Fruit fly (Drosophila melanogaster) S2 (cell line): ENCODE measurements around the gene mib1.

ENCODE experiments used
- CG8478 ChIP-seq: fragments of >200 bp; optimal IDR thresholded peaks from 2 replicates; lab custom pipeline; 2018
- CTCF ChIP-seq, 2 experiments: fragments of >200 bp; optimal IDR thresholded peaks; 2 replicates each; lab custom pipeline; 2018

Gene mib1

DNA sequence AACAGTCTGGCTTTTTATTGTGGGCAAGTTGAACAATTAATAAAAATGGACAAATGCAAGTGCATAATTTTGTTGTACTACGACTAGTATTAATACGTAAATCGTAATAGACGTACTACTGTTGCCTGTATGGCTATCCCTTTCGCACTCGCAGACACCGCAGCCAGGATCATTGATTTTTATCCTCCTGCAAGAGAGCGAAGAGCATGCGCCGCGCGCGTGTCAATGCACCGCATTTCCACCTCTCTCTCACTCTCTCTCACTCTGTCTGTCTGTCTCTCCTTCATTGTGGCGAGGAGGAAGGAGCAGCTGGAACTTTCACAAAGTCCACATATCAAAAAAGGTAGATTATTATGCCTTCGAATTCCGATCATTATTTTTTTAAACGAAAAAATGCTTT, 35.5 kb upstream of the mib1 start:
- TF ChIP-seq CG8478 (lab: Kevin White, UChicago) (no peak), CTCF (optimal IDR thresholded peaks at IDR 0.05; lab: Kevin White, UChicago) (no peak)

DNA sequence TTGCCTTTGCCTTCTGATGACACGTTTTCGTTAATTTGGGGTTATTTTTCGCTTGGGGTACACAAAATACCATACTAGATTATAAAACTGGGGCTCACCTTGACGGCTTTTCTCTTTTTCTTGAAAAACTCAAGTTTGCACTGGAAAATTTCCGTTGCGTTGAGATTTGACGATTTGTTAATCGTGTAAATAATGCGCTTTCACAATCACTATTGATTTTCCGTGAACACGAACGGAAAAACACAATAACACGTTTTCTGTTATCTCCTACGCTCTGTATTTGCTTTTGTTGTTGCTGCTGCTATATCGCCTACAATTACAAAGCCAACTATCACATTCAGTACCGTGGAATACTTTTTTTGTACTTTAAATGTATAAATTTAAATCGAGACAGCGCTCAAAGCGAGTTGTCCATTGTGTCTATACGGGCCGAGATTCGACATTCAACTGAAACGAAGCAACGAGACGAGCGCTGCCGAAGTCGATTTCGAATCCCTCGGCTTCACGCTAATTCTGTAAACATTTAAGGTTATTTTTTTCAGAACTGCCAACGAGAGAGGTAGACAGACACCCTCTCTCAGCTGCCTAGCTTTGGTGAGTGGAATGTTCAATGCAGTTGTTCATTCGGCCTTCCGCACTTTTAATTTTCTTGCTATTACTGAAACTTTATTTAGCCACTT, 34.9 kb upstream of the mib1 start:
- TF ChIP-seq CTCF (optimal IDR thresholded peaks at IDR 0.05; lab: Kevin White, UChicago) (no peak), CG8478 (lab: Kevin White, UChicago) (no peak)

DNA sequence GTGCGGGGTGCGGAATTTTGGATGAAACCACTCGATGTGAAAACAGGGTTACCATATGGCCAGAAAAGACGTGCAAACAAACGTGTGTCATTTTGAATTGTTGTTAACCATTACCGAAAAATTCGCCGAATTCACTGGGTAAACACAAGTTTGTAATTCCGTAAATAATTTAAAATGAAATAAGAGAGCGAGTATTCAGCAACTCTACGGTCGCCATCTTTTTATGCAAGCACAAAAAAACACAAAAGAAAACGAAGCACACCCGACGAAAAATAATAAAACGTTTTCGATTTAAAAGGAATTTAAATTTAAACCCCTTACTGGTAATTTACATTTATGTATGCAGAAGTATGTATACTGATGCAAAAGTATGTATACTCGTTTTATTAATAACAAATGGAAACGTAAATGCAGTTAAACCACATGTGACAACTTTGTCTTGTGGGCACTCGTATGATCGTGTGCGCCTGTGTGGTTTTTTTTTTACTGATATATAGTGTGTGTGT, 34.3 kb upstream of the mib1 start:
- no peak for TF ChIP-seq CTCF (optimal IDR thresholded peaks at IDR 0.05; lab: Kevin White, UChicago)
- TF ChIP-seq CG8478 (lab: Kevin White, UChicago) = no peak

DNA sequence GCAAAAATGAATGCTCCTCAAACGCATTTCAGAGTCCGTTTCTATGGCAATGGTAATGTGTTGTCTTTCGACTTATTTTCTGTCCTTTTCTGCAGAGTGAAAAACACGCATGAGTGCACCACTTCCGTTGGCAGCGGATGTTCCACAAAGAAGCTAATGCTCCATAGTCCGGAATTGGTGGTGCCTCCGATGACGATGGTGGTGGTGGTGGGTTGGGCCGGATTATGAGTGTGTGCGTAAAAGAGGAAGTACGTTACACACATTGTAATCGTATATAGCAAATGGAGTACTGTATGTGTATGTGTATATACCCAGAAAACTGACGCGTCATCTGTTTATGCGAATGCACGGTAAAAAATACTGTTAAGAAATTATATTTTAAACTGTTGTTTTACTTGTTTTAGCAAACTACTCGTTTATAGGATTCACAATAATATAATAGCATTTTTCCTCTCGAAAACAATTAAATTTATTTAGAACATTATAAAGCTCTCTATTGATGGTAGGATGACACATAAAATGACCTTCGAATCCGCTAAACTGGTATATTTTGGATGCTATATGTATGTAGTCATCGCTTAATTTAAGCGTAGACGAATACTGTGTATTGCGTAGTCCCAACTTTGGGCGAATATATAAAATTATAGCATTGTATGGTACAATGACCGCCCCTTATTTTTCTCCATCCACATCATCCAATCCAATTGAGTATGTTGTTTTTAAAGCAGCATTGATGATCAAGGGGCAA, 33.6 kb upstream of the mib1 start:
- TF ChIP-seq CG8478 (lab: Kevin White, UChicago) (no peak), CTCF (optimal IDR thresholded peaks at IDR 0.05; lab: Kevin White, UChicago) (no peak)

DNA sequence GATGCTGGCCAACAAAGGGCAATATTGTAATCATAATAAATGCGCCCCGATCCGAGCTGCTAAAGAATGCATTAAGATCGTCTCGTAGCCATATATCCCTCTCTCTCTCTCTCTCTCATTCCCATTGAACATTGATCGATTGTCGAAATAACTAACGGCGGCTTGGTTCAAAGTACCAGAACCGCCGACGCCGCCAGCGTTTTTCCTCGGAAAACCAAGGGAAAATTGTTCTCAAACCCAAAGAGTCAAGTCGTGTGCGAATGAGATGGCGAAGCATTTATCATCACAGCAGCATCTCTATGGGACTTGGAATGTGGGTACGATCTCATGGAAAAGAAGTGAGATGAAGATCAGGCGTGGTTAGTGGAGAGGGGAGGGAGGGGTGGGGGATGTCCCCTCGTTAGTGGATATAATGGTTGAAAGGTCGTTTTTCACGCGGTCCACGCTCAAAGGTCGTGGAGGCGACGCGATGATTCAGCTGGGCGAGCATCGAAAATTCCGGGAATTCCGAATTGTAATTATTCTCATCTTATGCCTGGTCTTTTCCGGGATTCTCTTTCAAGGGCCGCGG, 32.3 kb upstream of the mib1 start:
- TF ChIP-seq CG8478 (lab: Kevin White, UChicago) = no peak
- no peak for TF ChIP-seq CTCF (optimal IDR thresholded peaks at IDR 0.05; lab: Kevin White, UChicago)

DNA sequence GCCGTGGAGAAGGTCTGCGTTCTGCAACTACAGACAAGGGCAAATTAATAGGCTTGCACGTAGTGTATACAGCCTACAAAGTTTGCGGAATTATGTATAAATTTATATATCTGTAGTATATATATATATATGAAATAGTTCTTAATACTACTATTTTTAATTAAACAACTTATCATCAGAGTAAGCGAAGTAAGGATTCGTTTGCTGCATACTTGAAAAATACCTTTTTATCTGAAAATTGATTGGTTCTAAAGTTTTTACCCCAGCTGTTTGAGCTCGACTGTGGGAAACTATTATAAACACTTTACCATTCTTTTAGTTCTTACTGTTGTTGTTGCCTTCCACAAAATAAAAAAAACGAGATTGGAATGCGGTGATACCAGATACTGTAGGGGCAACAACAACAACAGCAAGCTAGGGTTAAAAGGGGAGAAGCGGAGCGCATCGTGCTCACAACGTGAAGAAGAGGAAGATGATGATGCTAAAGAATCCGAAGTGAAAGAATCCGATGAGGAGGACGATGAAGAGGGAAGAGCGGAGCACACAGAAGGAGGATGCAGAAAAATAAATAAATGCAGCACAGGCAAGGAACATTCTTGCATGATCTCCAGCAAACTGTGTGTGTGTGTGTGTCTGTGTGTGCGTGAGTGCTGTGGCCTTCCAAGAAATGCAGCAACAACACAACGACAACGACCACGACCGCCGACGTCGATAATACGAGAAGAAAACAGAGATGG, 31.6 kb upstream of the mib1 start:
- TF ChIP-seq CG8478 (lab: Kevin White, UChicago) (no peak), CTCF (optimal IDR thresholded peaks at IDR 0.05; lab: Kevin White, UChicago) (no peak)

DNA sequence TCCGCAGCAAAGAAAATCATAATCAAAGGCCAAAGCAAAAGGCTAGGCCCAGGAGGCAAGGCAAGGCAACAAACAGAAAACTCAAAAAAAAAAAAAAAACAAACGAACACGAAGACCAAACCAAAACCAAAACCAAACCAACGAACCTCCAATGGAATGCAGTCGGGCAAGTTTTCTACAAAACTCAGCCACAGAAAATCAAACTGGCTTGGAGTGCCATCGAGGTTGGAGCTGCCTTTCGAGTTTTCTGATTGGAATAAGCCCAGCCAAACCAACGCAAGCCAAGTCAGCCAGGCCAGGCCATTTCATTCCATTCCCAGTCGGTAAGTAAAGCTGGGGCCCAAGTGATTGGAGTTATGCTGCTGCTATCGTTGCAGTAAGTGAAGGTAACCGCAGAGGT, 31.0 kb upstream of the mib1 start:
- no peak for TF ChIP-seq CG8478 (lab: Kevin White, UChicago)
- no peak for TF ChIP-seq CTCF (optimal IDR thresholded peaks at IDR 0.05; lab: Kevin White, UChicago)

DNA sequence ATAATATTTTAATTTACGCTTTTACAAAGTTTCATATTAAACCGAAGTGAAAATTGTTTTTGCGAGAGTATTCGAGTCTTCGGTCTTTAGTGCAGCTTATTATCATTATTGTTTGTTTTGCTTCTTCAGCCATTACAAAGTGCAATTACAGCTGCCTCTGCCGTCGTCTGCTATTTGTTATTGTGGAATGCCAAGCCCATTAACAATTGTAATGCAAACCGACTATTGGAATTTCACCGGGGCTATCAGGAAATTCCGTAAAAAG, 30.4 kb upstream of the mib1 start:
- TF ChIP-seq CTCF (optimal IDR thresholded peaks at IDR 0.05; lab: Kevin White, UChicago) (no peak), CG8478 (lab: Kevin White, UChicago) (no peak)

DNA sequence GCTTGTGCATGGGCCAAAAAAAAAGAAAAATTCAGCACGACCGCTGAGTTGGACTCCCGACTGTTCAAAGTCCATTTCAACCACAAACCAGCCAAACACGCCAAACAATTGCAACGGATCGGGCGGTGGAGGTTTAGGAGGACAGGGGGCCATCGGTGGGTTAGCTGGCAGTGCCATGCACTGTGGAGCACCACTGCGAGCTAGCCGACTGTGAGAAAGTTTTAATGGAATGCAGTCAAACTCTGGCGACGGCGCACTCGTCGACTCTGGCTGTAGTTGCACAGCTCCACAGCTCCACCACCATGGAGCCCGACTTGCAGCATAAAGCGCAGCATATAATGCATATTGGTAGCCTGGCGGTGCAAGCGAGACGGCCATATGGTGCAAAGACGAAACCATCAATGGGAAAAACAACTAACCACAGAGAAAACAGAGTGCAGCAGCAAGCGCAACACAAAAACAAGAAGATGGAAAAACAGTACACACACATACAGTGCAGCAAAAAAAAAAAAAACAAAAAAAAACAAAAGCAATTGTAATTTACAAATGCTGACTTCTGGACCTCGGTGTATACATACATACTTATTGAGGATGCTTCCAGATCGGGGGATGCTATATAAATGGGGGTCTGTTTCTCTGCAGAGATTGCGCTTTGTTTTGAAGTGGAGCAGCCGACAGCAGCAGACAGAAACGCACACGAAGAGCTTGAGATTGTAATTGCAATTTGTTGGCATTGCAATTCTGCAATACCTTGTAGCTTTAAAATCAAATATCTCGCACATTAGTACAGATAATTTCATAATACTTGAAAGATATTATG, 29.9 kb upstream of the mib1 start:
- TF ChIP-seq CTCF (optimal IDR thresholded peaks at IDR 0.05; lab: Kevin White, UChicago) (no peak), CG8478 (lab: Kevin White, UChicago) (no peak)

DNA sequence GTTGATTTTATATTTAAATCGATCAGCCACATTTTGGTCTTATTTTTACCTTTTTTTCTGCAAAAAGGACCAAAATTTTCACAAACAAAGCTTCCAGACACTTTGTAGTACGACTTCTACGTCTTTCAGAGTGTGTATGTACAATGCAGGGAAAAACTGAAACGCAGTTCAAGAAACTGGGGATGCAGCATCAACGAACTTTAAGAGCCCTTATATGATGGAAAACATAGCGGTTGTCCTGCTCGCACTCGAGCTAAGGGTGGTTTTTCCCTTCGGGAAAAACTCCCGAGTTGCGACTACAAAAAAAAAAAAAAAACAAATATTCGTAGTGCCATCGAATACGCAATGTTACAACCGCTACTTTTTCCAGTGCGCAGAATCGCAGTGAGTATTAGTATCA, 28.8 kb upstream of the mib1 start:
- TF ChIP-seq CG8478 (lab: Kevin White, UChicago) (no peak), CTCF (optimal IDR thresholded peaks at IDR 0.05; lab: Kevin White, UChicago) (no peak)

DNA sequence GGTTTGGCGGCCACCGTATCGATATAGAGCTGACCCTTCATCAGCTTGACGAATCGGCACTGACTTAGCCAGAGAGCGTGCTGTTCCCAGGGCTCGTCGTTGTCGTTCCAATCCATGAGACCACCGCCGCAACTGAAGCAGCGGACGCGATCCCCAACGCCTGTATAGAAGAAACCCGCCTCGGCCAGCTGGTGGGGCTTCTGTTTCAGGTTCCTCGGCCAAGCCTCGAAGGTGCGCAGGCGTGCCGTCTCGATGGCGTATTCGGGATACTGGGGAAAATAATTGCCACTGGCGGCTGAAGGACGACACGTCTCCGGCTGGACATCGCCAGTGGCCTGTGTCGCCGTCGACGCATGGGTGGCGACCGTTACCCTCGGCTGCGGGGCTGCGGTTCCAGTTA, 27.5 kb upstream of the mib1 start:
- TF ChIP-seq CG8478 (lab: Kevin White, UChicago) (no peak), CTCF (optimal IDR thresholded peaks at IDR 0.05; lab: Kevin White, UChicago) (no peak)

DNA sequence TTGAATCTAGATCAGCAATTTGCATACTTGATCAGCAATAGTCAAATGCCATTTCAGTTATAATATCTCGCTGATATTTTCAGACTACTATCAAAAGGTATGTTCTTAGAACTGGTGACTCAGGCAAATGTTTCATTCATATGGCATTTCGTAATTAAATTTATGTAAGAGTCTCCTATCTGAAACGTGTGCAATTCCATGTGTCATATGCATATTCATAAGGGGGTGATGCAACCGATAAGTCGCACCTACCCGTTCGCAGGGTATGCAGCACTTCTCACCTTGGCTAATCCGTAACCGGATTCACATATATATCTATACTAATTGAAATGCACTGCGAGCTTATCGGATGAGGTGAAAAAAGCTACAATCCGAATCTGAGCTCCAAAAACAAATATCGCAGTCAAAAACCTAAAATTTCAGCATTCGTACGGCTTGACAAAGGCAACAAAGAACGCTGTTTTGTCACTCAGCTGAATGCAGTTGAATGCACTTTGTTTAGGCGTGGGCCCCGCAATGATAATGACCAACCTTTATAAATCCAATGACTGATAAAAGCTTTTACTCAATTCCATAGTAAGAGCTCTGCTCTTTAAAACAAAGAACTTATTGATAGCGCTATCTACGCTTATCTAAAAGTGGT, 26.2 kb upstream of the mib1 start:
- no peak for TF ChIP-seq CTCF (optimal IDR thresholded peaks at IDR 0.05; lab: Kevin White, UChicago)

DNA sequence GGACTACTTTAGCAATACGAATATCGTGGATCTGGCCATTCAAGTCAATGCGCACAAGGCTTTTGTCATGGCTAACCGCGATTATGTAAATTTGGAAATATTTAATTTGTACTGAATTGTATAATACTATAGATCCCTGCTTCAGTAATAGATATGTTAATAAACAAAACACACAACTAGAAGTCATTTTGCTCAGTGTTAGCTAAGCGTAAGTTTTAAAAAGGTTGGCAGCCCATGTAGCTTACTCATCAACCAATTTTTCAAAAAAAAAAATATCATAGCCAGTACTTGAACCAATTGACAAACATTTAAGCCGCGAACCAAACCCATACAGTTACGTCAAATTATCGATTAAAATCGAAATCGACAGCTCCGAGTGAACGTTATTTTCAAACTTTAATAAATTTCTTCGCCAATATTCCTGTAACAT, 25.5 kb upstream of the mib1 start:
- TF ChIP-seq CTCF (optimal IDR thresholded peaks at IDR 0.05; lab: Kevin White, UChicago) = peak; percentile 55 to 73
- no peak for TF ChIP-seq CG8478 (lab: Kevin White, UChicago)

DNA sequence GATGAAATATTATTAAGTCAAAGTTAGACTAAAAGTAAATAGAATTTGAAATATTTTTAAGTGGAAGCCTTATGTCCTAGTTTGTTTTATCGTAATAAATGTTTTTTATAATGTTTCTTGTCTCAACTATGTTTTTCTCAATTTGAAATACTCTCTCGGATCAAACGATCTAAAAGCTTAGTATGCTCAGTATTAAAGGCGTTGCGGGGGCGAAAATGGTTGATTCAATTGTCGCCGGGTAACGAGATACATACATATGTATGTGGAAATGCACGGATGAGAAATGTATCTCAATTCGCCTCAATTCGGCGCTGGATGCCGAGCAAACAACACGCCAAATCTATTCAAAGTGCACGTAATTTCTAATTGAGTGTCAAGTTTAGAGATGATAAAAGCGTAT, 23.6 kb upstream of the mib1 start, which contains the start of gene CG5895:
CG5895 (plus strand) TSS at position 301 of the 400 bp plus-strand sequence.
- TF ChIP-seq CTCF (optimal IDR thresholded peaks at IDR 0.05; lab: Kevin White, UChicago) = no peak
- TF ChIP-seq CG8478 (lab: Kevin White, UChicago) = no peak
